Fruit fly (Drosophila melanogaster) whole organism, embryonic: ENCODE results near the gene CG32161.

Experiments
- Abd-B ChIP-seq: fragments of 200-800 bp; sonication (Bioruptor generic); optimal IDR thresholded peaks from 2 replicates; lab custom pipeline; 2018; ENCODE audit warnings: missing biosample characterization, mild to moderate bottlenecking, missing genetic modification characterization, moderate library complexity
- B-H2 ChIP-seq: fragments of 200-800 bp; sonication (Bioruptor generic); optimal IDR thresholded peaks from 2 replicates; lab custom pipeline; 2018; ENCODE audit warnings: missing biosample characterization, mild to moderate bottlenecking, missing genetic modification characterization
- Bteb2 ChIP-seq: fragments of 200-800 bp; sonication (Bioruptor generic); optimal IDR thresholded peaks from 2 replicates; lab custom pipeline; 2016; ENCODE audit warnings: missing biosample characterization, missing genetic modification characterization
- CG10274 ChIP-seq: fragments of 200-800 bp; sonication (Bioruptor generic); optimal IDR thresholded peaks from 3 replicates; lab custom pipeline; 2017; ENCODE audit warnings: missing biosample characterization, mild to moderate bottlenecking, missing genetic modification characterization
- CG14860 ChIP-seq: fragments of 200-800 bp; sonication (Bioruptor generic); IDR thresholded peaks from 3 replicates; pipeline ENCODE4 v1.3.6; 2022; ENCODE audit warnings: missing biosample characterization, missing genetic modification characterization; ENCODE audit not compliant: partially characterized antibody
- CG15011 ChIP-seq: fragments of 200-800 bp; sonication (Bioruptor generic); optimal IDR thresholded peaks from 3 replicates; lab custom pipeline; 2018; ENCODE audit warnings: missing biosample characterization, mild to moderate bottlenecking, missing genetic modification characterization
- CG1529 ChIP-seq: fragments of 200-800 bp; sonication (Bioruptor generic); optimal IDR thresholded peaks from 3 replicates; lab custom pipeline; 2018; ENCODE audit warnings: missing biosample characterization, missing genetic modification characterization
- CG16813 ChIP-seq: fragments of 200-800 bp; sonication (Bioruptor generic); IDR thresholded peaks from 3 replicates; pipeline ENCODE4 v1.3.6; 2022; ENCODE audit warnings: missing biosample characterization, missing genetic modification characterization; ENCODE audit not compliant: partially characterized antibody
- CG16863 ChIP-seq: fragments of 200-800 bp; sonication (Bioruptor generic); optimal IDR thresholded peaks from 3 replicates; lab custom pipeline; 2016; ENCODE audit warnings: missing biosample characterization, missing genetic modification characterization
- CG17359 ChIP-seq: fragments of 200-800 bp; sonication (Bioruptor generic); optimal IDR thresholded peaks from 3 replicates; lab custom pipeline; 2018; ENCODE audit warnings: missing biosample characterization, mild to moderate bottlenecking, missing genetic modification characterization, moderate library complexity
- CG17612 ChIP-seq: fragments of 200-800 bp; sonication (Bioruptor generic); IDR thresholded peaks from 2 replicates; pipeline ENCODE4 v1.3.6; 2022; ENCODE audit warnings: missing biosample characterization, missing genetic modification characterization
- CG18262 ChIP-seq: fragments of 200-800 bp; optimal IDR thresholded peaks from 3 replicates; lab custom pipeline; 2019; ENCODE audit warnings: missing biosample characterization, mild to moderate bottlenecking, missing genetic modification characterization, moderate library complexity
- CG2120 ChIP-seq: fragments of 200-800 bp; sonication (Bioruptor generic); optimal IDR thresholded peaks from 3 replicates; lab custom pipeline; 2016; ENCODE audit warnings: missing biosample characterization, missing genetic modification characterization
- CG31224 ChIP-seq: fragments of 200-800 bp; sonication (Bioruptor generic); IDR thresholded peaks from 2 replicates; pipeline ENCODE4 v1.3.6; 2022; ENCODE audit warnings: missing biosample characterization, missing genetic modification characterization
- CG3281 ChIP-seq: fragments of 200-800 bp; sonication (Bioruptor generic); optimal IDR thresholded peaks from 3 replicates; lab custom pipeline; 2017; ENCODE audit warnings: missing biosample characterization, mild to moderate bottlenecking, missing genetic modification characterization
- CG33213 ChIP-seq: fragments of 200-800 bp; sonication (Bioruptor generic); optimal IDR thresholded peaks from 3 replicates; lab custom pipeline; 2016; ENCODE audit warnings: missing biosample characterization, missing genetic modification characterization
- CG3847 ChIP-seq: fragments of 200-800 bp; sonication (Bioruptor generic); IDR thresholded peaks from 2 replicates; pipeline ENCODE4 v1.3.6; 2022; ENCODE audit warnings: missing biosample characterization, missing genetic modification characterization
- CG4707 ChIP-seq: fragments of 200-800 bp; sonication (Bioruptor generic); optimal IDR thresholded peaks from 2 replicates; lab custom pipeline; 2018; ENCODE audit warnings: missing biosample characterization, mild to moderate bottlenecking, missing genetic modification characterization, moderate library complexity
- CG4854 ChIP-seq: fragments of 200-800 bp; sonication (Bioruptor generic); optimal IDR thresholded peaks from 2 replicates; lab custom pipeline; 2016; ENCODE audit warnings: missing biosample characterization, missing genetic modification characterization, inconsistent platforms
- CG6175 ChIP-seq: fragments of 200-800 bp; sonication (Bioruptor generic); IDR thresholded peaks from 3 replicates; pipeline ENCODE4 v1.3.6; 2022; ENCODE audit warnings: missing biosample characterization, missing genetic modification characterization
- CG8290 ChIP-seq, 3 experiments: fragments of 200-800 bp; sonication (Bioruptor generic); optimal IDR thresholded peaks; 2 replicates each; lab custom pipeline; 2016 to 2019; ENCODE audit warnings: missing biosample characterization in 3 of 3, missing genetic modification characterization in 3 of 3, mild to moderate bottlenecking in 2 of 3, moderate library complexity in 1 of 3
- CG9609 ChIP-seq: fragments of 200-800 bp; sonication (Bioruptor generic); optimal IDR thresholded peaks from 3 replicates; lab custom pipeline; 2016; ENCODE audit warnings: missing biosample characterization, missing genetic modification characterization
- Chrac-16 ChIP-seq: fragments of 200-800 bp; sonication (Bioruptor generic); optimal IDR thresholded peaks from 3 replicates; lab custom pipeline; 2016; ENCODE audit warnings: missing biosample characterization, missing genetic modification characterization
- Doc2 ChIP-seq: fragments of 200-800 bp; sonication (Bioruptor generic); IDR thresholded peaks from 2 replicates; pipeline ENCODE4 v1.3.6; 2022; ENCODE audit warnings: missing biosample characterization, missing genetic modification characterization
- E2f2 ChIP-seq: fragments of 200-800 bp; sonication (Bioruptor generic); IDR thresholded peaks from 2 replicates; pipeline ENCODE4 v1.3.6; 2022; ENCODE audit warnings: missing biosample characterization, missing genetic modification characterization
- HmgD ChIP-seq: fragments of 200-800 bp; sonication (Bioruptor generic); optimal IDR thresholded peaks from 3 replicates; lab custom pipeline; 2016; ENCODE audit warnings: missing biosample characterization, missing genetic modification characterization
- Hr3 ChIP-seq: fragments of 200-800 bp; sonication (Bioruptor generic); optimal IDR thresholded peaks from 3 replicates; lab custom pipeline; 2016; ENCODE audit warnings: missing biosample characterization, missing genetic modification characterization
- NC2α ChIP-seq: fragments of 200-800 bp; sonication (Bioruptor generic); optimal IDR thresholded peaks from 2 replicates; lab custom pipeline; 2016; ENCODE audit warnings: missing biosample characterization, missing genetic modification characterization
- Optix ChIP-seq: fragments of 200-800 bp; sonication (Bioruptor generic); IDR thresholded peaks from 3 replicates; pipeline ENCODE4 v1.3.6; 2022; ENCODE audit warnings: missing biosample characterization, missing genetic modification characterization
- Scr ChIP-seq: fragments of 200-800 bp; sonication (Bioruptor generic); IDR thresholded peaks from 2 replicates; pipeline ENCODE4 v1.3.6; 2022; ENCODE audit warnings: missing biosample characterization, missing genetic modification characterization; ENCODE audit not compliant: partially characterized antibody
- YL-1 ChIP-seq: fragments of 200-800 bp; sonication (Bioruptor generic); optimal IDR thresholded peaks from 3 replicates; lab custom pipeline; 2017; ENCODE audit warnings: missing biosample characterization, mild to moderate bottlenecking, missing genetic modification characterization
- ap ChIP-seq: fragments of 200-800 bp; sonication (Bioruptor generic); IDR thresholded peaks from 2 replicates; pipeline ENCODE4 v1.3.6; 2022; ENCODE audit warnings: missing biosample characterization, missing genetic modification characterization
- cad ChIP-seq: fragments of >200 bp; optimal IDR thresholded peaks from 2 replicates; lab custom pipeline; 2017; ENCODE audit warnings: missing biosample characterization, missing genetic modification characterization
- chinmo ChIP-seq: fragments of 200-800 bp; sonication (Bioruptor generic); IDR thresholded peaks from 4 replicates; pipeline ENCODE4 v1.3.6; 2022; ENCODE audit warnings: missing biosample characterization, missing genetic modification characterization; ENCODE audit not compliant: partially characterized antibody
- crc ChIP-seq: fragments of 200-800 bp; sonication (Bioruptor generic); optimal IDR thresholded peaks from 2 replicates; lab custom pipeline; 2016; ENCODE audit warnings: missing biosample characterization, missing genetic modification characterization
- dati ChIP-seq: fragments of 200-800 bp; sonication (Bioruptor generic); IDR thresholded peaks from 2 replicates; pipeline ENCODE4 v1.3.6; 2022; ENCODE audit warnings: missing biosample characterization, missing genetic modification characterization
- ems ChIP-seq: fragments of 200-800 bp; sonication (Bioruptor generic); optimal IDR thresholded peaks from 3 replicates; lab custom pipeline; 2016; ENCODE audit warnings: missing biosample characterization, missing genetic modification characterization
- esg ChIP-seq: fragments of 200-800 bp; sonication (Bioruptor generic); conservative IDR thresholded peaks from 2 replicates; pipeline ENCODE4 v1.3.6; 2022; ENCODE audit warnings: missing biosample characterization, missing genetic modification characterization
- eve ChIP-seq, 2 experiments: fragments of >200 bp; optimal IDR thresholded peaks; 2 replicates each; lab custom pipeline; 2017; ENCODE audit warnings: missing biosample characterization in 2 of 2, missing genetic modification characterization in 2 of 2
- gfzf ChIP-seq: fragments of 200-800 bp; sonication (Bioruptor generic); optimal IDR thresholded peaks from 2 replicates; lab custom pipeline; 2016; ENCODE audit warnings: missing biosample characterization, mild to moderate bottlenecking, missing genetic modification characterization, moderate library complexity
- gro ChIP-seq: fragments of 200-800 bp; sonication (Bioruptor generic); optimal IDR thresholded peaks from 2 replicates; lab custom pipeline; 2016; ENCODE audit warnings: missing biosample characterization, missing genetic modification characterization
- gsb-n ChIP-seq: fragments of 200-800 bp; sonication (Bioruptor generic); optimal IDR thresholded peaks from 3 replicates; lab custom pipeline; 2018; ENCODE audit warnings: missing biosample characterization, mild to moderate bottlenecking, missing genetic modification characterization
- jumu ChIP-seq: fragments of 200-800 bp; sonication (Bioruptor generic); optimal IDR thresholded peaks from 3 replicates; lab custom pipeline; 2016; ENCODE audit warnings: missing biosample characterization, missing genetic modification characterization
- prd ChIP-seq, 3 experiments: fragments of >200 bp in 2 of 3; fragments of 200-800 bp in 1 of 3; sonication (Bioruptor generic) in 1 of 3; optimal IDR thresholded peaks in 2 of 3; IDR thresholded peaks in 1 of 3; 2 replicates in 2 of 3; 3 replicates in 1 of 3; pipeline versions ENCODE4 v1.3.6 to Lab custom; 2017 to 2022; ENCODE audit warnings: missing biosample characterization in 1 of 3, missing genetic modification characterization in 1 of 3
- ranshi ChIP-seq: fragments of 200-800 bp; sonication (Bioruptor generic); IDR thresholded peaks from 2 replicates; pipeline ENCODE4 v1.3.6; 2022; ENCODE audit warnings: missing biosample characterization, missing genetic modification characterization
- slbo ChIP-seq: fragments of 200-800 bp; sonication (Bioruptor generic); IDR thresholded peaks from 2 replicates; pipeline ENCODE4 v1.3.6; 2022; ENCODE audit warnings: missing biosample characterization, missing genetic modification characterization
- so ChIP-seq: fragments of 200-800 bp; sonication (Bioruptor generic); IDR thresholded peaks from 3 replicates; pipeline ENCODE4 v1.3.6; 2022; ENCODE audit warnings: missing biosample characterization, missing genetic modification characterization
- ttk ChIP-seq: fragments of 200-800 bp; sonication (Bioruptor generic); IDR thresholded peaks from 2 replicates; pipeline ENCODE4 v2.1.2; 2022; ENCODE audit warnings: missing biosample characterization, missing genetic modification characterization
- unpg ChIP-seq: fragments of 200-800 bp; sonication (Bioruptor generic); optimal IDR thresholded peaks from 3 replicates; lab custom pipeline; 2018; ENCODE audit warnings: missing biosample characterization, mild to moderate bottlenecking, missing genetic modification characterization, moderate library complexity

Gene CG32161

DNA sequence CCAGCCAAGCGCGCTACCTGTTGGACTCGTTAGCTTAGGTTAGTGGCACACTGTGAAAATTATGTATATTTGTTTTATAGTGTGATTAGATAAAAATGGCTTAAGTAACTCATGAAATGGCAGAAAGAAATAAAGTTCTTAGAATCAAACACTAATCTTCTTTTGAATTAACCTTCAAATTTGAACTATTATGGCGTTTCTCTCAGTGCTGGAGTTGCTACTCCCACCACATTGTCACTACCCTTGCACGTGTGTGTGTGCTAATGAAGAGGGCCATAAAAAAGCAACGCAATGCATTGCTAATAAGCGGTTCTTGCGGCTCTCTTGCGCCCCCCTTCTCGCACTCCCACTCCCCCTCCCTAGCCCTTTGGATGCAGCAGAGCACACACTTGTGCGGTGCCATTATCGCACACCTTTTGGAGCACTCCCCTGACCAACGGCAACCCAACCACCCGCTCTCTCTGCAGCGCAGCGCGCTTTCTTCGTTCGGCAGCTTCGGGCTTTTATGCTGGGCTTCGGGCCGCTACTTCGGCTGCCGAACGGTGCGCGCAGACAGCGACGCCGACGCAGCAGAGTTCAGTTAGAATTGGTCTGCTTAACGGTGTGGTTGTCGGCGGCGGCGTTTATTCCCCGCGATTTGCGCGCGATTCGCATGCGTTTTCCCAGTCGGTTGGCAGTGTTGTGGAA, 44.8 kb downstream of the CG32161 start (continued):
- TF ChIP-seq CG15011 (GFP tag; lab: Kevin White, UChicago) (peak; percentile 76), ap (GFP tag; lab: Robert Waterston, UW) (peak; percentile 91), so (GFP tag; lab: Robert Waterston, UW) (peak; percentile 93), gfzf (GFP tag; lab: Kevin White, UChicago) (no peak), B-H2 (no peak), CG18262 (tag; lab: Kevin White, UChicago) (peak; percentile 94), CG8290 (GFP tag; optimal IDR thresholded peaks at IDR 0.05; lab: Kevin White, UChicago) (peak; percentile 67), CG8290 (tag; optimal IDR thresholded peaks at IDR 0.05; lab: Kevin White, UChicago) (peak in 1 of 2 experiments; percentile 68), E2f2 (GFP tag; lab: Robert Waterston, UW) (peak; percentile 74; the same call in 1 of the 2 replicates), HmgD (GFP tag; lab: Kevin White, UChicago) (peak; percentile 7), CG3281 (GFP tag; lab: Kevin White, UChicago) (peak; percentile 29), Hr3 (GFP tag; lab: Kevin White, UChicago) (peak; percentile 88), ranshi (GFP tag; lab: Robert Waterston, UW) (peak; percentile 93), CG4707 (peak; percentile 70), gsb-n (tag; lab: Kevin White, UChicago) (peak; percentile 92), prd (optimal IDR thresholded peaks at IDR 0.05; lab: Kevin White, UChicago) (no peak), prd (GFP tag; IDR thresholded peaks at IDR 0.05; lab: Robert Waterston, UW) (peak; percentile 93), Optix (GFP tag; lab: Robert Waterston, UW) (peak; percentile 89), slbo (GFP tag; lab: Robert Waterston, UW) (peak; percentile 88), gro (GFP tag; lab: Kevin White, UChicago) (peak; percentile 35), Bteb2 (GFP tag; lab: Kevin White, UChicago) (peak; percentile 71), Abd-B (GFP tag; lab: Kevin White, UChicago) (peak; percentile 84), CG33213 (GFP tag; lab: Kevin White, UChicago) (peak; percentile 79), Doc2 (GFP tag; lab: Robert Waterston, UW) (0 out of 2 replicates have a peak, but pooled peaks have one; percentile 41), Chrac-16 (GFP tag; lab: Kevin White, UChicago) (peak; percentile 82), ttk (GFP tag; lab: Robert Waterston, UW) (peak; percentile 94), CG14860 (GFP tag; lab: Robert Waterston, UW) (no peak), CG3847 (GFP tag; lab: Robert Waterston, UW) (peak; percentile 83), esg (GFP tag; lab: Robert Waterston, UW) (peak; percentile 89), ems (GFP tag; lab: Kevin White, UChicago) (peak; percentile 85), unpg (GFP tag; lab: Kevin White, UChicago) (peak; percentile 94), CG17359 (tag; lab: Kevin White, UChicago) (peak; percentile 93), CG16863 (GFP tag; lab: Kevin White, UChicago) (peak; percentile 91), CG9609 (GFP tag; lab: Kevin White, UChicago) (peak; percentile 84), CG16813 (GFP tag; lab: Robert Waterston, UW) (no peak), eve (GFP tag; optimal IDR thresholded peaks at IDR 0.05; lab: Kevin White, UChicago) (peak in 1 of 2 experiments; percentile 96), CG4854 (peak; percentile 68), crc (GFP tag; lab: Kevin White, UChicago) (peak; percentile 79), CG31224 (GFP tag; lab: Robert Waterston, UW) (peak; percentile 64), CG1529 (GFP tag; lab: Kevin White, UChicago) (peak; percentile 89), CG2120 (GFP tag; lab: Kevin White, UChicago) (peak; percentile 61), chinmo (GFP tag; lab: Robert Waterston, UW) (peak; percentile 99), NC2α (peak; percentile 74), CG6175 (peak; percentile 63; the same call in 2 of the 3 replicates), Scr (no peak), cad (GFP tag; lab: Kevin White, UChicago) (no peak), CG17612 (peak; percentile 43), CG10274 (GFP tag; lab: Kevin White, UChicago) (peak; percentile 62), jumu (GFP tag; lab: Kevin White, UChicago) (peak; percentile 86), YL-1 (GFP tag; lab: Kevin White, UChicago) (peak; percentile 26), dati (peak; percentile 83)
